Fruit fly (Drosophila melanogaster): ENCODE results near the gene dmt.

The dmt gene

dm6 chr3R:9762955-9763931 is 52.3 kb downstream of the dmt start, which contains the start of the genes Snap24 and CG8478 (continued):
- TF ChIP-seq Lhr (GFP tag; optimal IDR thresholded peaks at IDR 0.05) (no peak), ttk (GFP tag; IDR thresholded peaks at IDR 0.05) (no peak), CG8089 (GFP tag; optimal IDR thresholded peaks at IDR 0.05) (no peak), vnd (GFP tag; IDR thresholded peaks at IDR 0.05; ENCODE audit: partially characterized antibody) (peak; percentile 73; the same call in 2 of the 3 replicates), tgo (GFP tag; IDR thresholded peaks at IDR 0.05) (no peak), Mes4 (GFP tag; optimal IDR thresholded peaks at IDR 0.05) (no peak), scrt (GFP tag; optimal IDR thresholded peaks at IDR 0.05) (no peak), Poxn (GFP tag; IDR thresholded peaks at IDR 0.05) (no peak), ssp (GFP tag; IDR thresholded peaks at IDR 0.05) (peak; percentile 92), CG13424 (tag; optimal IDR thresholded peaks at IDR 0.05) (no peak), CG1603 (tag; optimal IDR thresholded peaks at IDR 0.05) (peak; percentile 17), CG4707 (GFP tag; optimal IDR thresholded peaks at IDR 0.05) (no peak), CG2129 (GFP tag; IDR thresholded peaks at IDR 0.05; ENCODE audit: partially characterized antibody) (peak; percentile 57), sna (GFP tag; IDR thresholded peaks at IDR 0.05; ENCODE audit: partially characterized antibody) (peak; percentile 74), Kr (GFP tag; optimal IDR thresholded peaks at IDR 0.05) (no peak), usp (GFP tag; optimal IDR thresholded peaks at IDR 0.05) (no peak), slbo (GFP tag; IDR thresholded peaks at IDR 0.05) (peak; percentile 12; the same call in 1 of the 2 replicates), CG10462 (GFP tag; optimal IDR thresholded peaks at IDR 0.05) (no peak), CG1832 (GFP tag; optimal IDR thresholded peaks at IDR 0.05) (no peak), fd102C (GFP tag; optimal IDR thresholded peaks at IDR 0.05) (no peak), bbx (GFP tag; IDR thresholded peaks at IDR 0.05; ENCODE audit: partially characterized antibody) (peak; percentile 82), pum (GFP tag; optimal IDR thresholded peaks at IDR 0.05) (no peak), CG18476 (GFP tag; optimal IDR thresholded peaks at IDR 0.05) (no peak), CG6683 (GFP tag; optimal IDR thresholded peaks at IDR 0.05) (no peak), BtbVII (GFP tag; optimal IDR thresholded peaks at IDR 0.05) (no peak), crp (GFP tag; optimal IDR thresholded peaks at IDR 0.05) (no peak), CG10147 (GFP tag; optimal IDR thresholded peaks at IDR 0.05) (no peak), CG9437 (GFP tag; optimal IDR thresholded peaks at IDR 0.05) (no peak), CG10654 (GFP tag; optimal IDR thresholded peaks at IDR 0.05) (no peak), pzg (GFP tag; optimal IDR thresholded peaks at IDR 0.05) (peak; percentile 61), CG16779 (GFP tag; IDR thresholded peaks at IDR 0.05) (no peak), CG32532 (GFP tag; IDR thresholded peaks at IDR 0.05) (no peak), CG31388 (GFP tag; optimal IDR thresholded peaks at IDR 0.05) (no peak), CG2875 (GFP tag; optimal IDR thresholded peaks at IDR 0.05) (no peak), CG4617 (GFP tag; optimal IDR thresholded peaks at IDR 0.05; ENCODE audit: borderline replicate concordance) (peak; percentile 40), knrl (GFP tag; IDR thresholded peaks at IDR 0.05; ENCODE audit: partially characterized antibody) (peak; percentile 82), HHEX (GFP tag; optimal IDR thresholded peaks at IDR 0.05) (no peak), nom (GFP tag; optimal IDR thresholded peaks at IDR 0.05) (no peak), hbn (GFP tag; IDR thresholded peaks at IDR 0.05; ENCODE audit: partially characterized antibody) (peak; percentile 65), CG15269 (tag; optimal IDR thresholded peaks at IDR 0.05) (no peak), amos (GFP tag; IDR thresholded peaks at IDR 0.05; ENCODE audit: partially characterized antibody) (peak; percentile 88), Oaz (GFP tag; IDR thresholded peaks at IDR 0.05) (no peak), gfzf (GFP tag; optimal IDR thresholded peaks at IDR 0.05) (peak; percentile 55), trem (tag; optimal IDR thresholded peaks at IDR 0.05) (peak; percentile 27), CG42726 (GFP tag; IDR thresholded peaks at IDR 0.05; ENCODE audit: partially characterized antibody) (peak; percentile 45; the same call in 1 of the 2 replicates), NK7.1 (GFP tag; optimal IDR thresholded peaks at IDR 0.05) (no peak), Awh (GFP tag; IDR thresholded peaks at IDR 0.05) (no peak)
